Fruit fly (Drosophila melanogaster) Kc167 (cell line): Measurements from ENCODE around the gene CG17258.

Source experiments
- Myc ChIP-seq: fragments of >200 bp; optimal IDR thresholded peaks from 2 replicates; lab custom pipeline; 2017; ENCODE audit warnings: missing external identifiers
- Sin3A ChIP-seq: fragments of >200 bp; optimal IDR thresholded peaks from 2 replicates; lab custom pipeline; 2018; ENCODE audit warnings: missing external identifiers
- insv ChIP-seq: fragments of >200 bp; optimal IDR thresholded peaks from 3 replicates; lab custom pipeline; 2018; ENCODE audit warnings: missing external identifiers
- psq ChIP-seq: fragments of >200 bp; optimal IDR thresholded peaks from 2 replicates; lab custom pipeline; 2017; ENCODE audit warnings: missing external identifiers
- ttk ChIP-seq: sonication (Bioruptor generic); optimal IDR thresholded peaks from 2 replicates; lab custom pipeline; 2017; ENCODE audit warnings: missing external identifiers

DNA sequence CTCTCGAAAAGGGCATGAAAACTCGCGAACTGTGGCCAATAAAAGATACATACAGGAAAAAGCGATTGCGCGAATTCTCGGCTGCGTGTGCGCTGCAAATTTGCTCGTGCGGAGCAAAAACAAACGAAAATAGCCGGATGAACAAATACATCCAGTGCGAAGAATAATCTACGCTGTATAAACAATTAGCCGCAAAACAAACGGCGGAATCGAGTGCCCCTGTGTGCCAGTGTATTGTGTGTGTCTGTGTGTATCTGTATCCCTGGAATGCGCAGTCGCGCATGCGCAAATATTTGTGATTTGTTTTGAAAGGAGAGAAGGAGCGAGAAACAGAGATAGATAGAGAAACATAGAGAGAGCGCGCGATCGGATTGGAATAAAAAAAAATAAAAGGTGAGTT, 35.5 kb downstream of the CG17258 start:
- TF ChIP-seq Sin3A (lab: Kevin White, UChicago) (no peak), insv (lab: Kevin White, UChicago) (no peak), Myc (no peak), psq (lab: Kevin White, UChicago) (no peak), ttk (lab: Kevin White, UChicago) (no peak)
